Worm (Caenorhabditis elegans) whole organism, midembryonic: ENCODE results near the gene ZK856.4.

Experiments used
- flt-1 ChIP-seq: fragments of 200-800 bp; sonication (Bioruptor generic); IDR thresholded peaks from 2 replicates; pipeline ENCODE4 v1.3.6; 2022; ENCODE audit warnings: missing genetic modification characterization, missing compliant biosample characterization
- klf-2 ChIP-seq: fragments of 200-800 bp; sonication (Bioruptor generic); conservative IDR thresholded peaks from 2 replicates; pipeline ENCODE4 v1.3.6; 2022; ENCODE audit warnings: missing genetic modification reagents, missing genetic modification characterization, missing compliant biosample characterization
- ztf-29 ChIP-seq: fragments of 200-800 bp; sonication (Bioruptor generic); IDR thresholded peaks from 2 replicates; pipeline ENCODE4 v1.3.6; 2022; ENCODE audit warnings: missing genetic modification reagents, missing genetic modification characterization, missing compliant biosample characterization

DNA sequence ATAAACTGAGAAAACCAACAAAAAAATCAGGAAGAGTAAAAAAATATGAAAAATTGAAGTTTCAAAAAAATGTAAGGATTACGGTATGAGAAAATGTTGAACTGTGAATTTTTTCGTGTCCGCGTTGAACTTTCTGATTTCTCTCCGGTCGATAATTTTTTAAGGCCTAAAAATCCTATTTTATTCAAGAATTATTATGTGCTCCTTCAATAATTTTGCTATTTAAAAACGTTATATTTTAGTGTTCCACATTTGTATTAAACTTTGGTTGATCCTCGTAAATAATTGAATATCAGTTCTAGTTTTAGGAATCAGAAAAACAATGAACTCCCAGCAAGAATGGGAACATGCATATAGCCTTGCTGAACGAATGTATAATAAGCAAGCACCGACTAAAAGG, 29.5 kb downstream of the ZK856.4 start, which contains the start of gene hpo-40:
- TF ChIP-seq flt-1 (GFP tag; lab: Robert Waterston, UW) (no peak), ztf-29 (no peak), klf-2 (GFP tag; lab: Robert Waterston, UW) (no peak)
